Worm (Caenorhabditis elegans): ENCODE measurements around the gene sri-71.

The sri-71 gene

ce11 chrII:2622480-2622879 is 5.1 kb upstream of the sri-71 start, which contains the start of gene D2062.5:
D2062.5 (plus strand) TSS chrII:2622780.
- no peak for TF ChIP-seq fkh-2 (tag; optimal IDR thresholded peaks at IDR 0.05)
- no peak for TF ChIP-seq ama-1 (optimal IDR thresholded peaks at IDR 0.05)
- no peak for TF ChIP-seq nhr-77 (tag; optimal IDR thresholded peaks at IDR 0.05)
- no peak for TF ChIP-seq elt-2 (tag; optimal IDR thresholded peaks at IDR 0.05)
- no peak for TF ChIP-seq nhr-12 (tag; optimal IDR thresholded peaks at IDR 0.05)
- TF ChIP-seq egl-5 (tag; optimal IDR thresholded peaks at IDR 0.05): no peak
- TF ChIP-seq nhr-76 (tag; optimal IDR thresholded peaks at IDR 0.05): no peak

DNA sequence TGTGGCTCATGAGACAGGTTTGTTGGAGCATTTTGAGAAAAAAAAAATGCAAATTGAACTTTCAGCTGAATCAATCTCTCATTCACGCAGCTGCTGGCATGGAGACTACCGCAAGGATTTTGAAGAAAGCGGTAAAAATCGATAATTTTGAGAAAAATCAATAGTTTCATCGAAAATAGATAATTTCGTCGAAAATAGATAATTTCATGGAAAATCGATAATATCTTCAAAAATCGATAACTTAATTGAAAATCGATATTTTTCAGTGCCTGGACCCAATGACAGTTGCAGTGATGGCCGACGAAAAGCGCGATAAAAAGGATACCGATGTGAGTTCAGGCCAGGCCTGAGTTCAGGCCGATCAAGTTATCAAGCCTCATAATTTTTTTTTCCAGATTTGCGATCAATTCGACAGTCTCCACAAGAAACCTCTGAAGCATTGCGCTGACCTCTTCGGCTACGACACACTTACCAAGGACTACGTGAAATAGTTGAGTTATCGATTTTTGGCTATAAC is 4.6 kb upstream of the sri-71 start, which contains the start of gene D2062.4:
D2062.4 (plus strand) TSS at position 467 of the 517 bp plus-strand sequence.
- peak; percentile 54 for TF ChIP-seq ceh-28 (tag; optimal IDR thresholded peaks at IDR 0.05)

DNA sequence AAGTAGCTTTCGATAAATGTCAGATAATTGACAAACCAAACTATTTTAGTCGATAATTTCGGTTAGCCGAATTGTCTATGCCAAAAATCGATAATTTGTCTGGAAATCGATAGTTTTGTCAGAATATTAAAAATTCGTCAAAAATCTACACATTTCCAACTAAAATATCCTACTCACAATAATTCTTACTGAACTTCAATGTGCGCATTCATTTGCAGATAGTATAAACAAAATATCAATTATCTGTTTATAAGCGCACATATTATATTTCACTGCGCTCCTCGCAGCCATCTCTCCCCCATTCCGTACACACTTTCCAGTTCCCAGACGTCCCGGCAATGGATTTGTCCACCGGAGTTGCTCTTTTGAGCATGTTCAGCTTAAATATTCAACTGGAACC is 2.8 kb upstream of the sri-71 start, which contains the start of gene lgc-28:
lgc-28 (plus strand) TSS at position 301 of the 400 bp plus-strand sequence.
- TF ChIP-seq mdl-1 (tag; optimal IDR thresholded peaks at IDR 0.05) (no peak), nhr-28 (tag; optimal IDR thresholded peaks at IDR 0.05) (no peak), mml-1 (tag; optimal IDR thresholded peaks at IDR 0.05) (no peak), skn-1 (tag; optimal IDR thresholded peaks at IDR 0.05) (no peak), zag-1 (tag; optimal IDR thresholded peaks at IDR 0.05) (no peak), nhr-25 (tag; optimal IDR thresholded peaks at IDR 0.05) (no peak), egl-27 (tag; optimal IDR thresholded peaks at IDR 0.05) (no peak), ZK546.5 (tag; optimal IDR thresholded peaks at IDR 0.05) (no peak), unc-62 (GFP tag; optimal IDR thresholded peaks at IDR 0.05) (no peak), nhr-11 (tag; optimal IDR thresholded peaks at IDR 0.05) (no peak), nhr-23 (tag; optimal IDR thresholded peaks at IDR 0.05) (no peak), jun-1 (tag; optimal IDR thresholded peaks at IDR 0.05) (no peak)

- no peak for TF ChIP-seq sea-2 (GFP tag; optimal IDR thresholded peaks at IDR 0.05)
- no peak for TF ChIP-seq R02D3.7 (tag; optimal IDR thresholded peaks at IDR 0.05)
- no peak for TF ChIP-seq fkh-10 (GFP tag; optimal IDR thresholded peaks at IDR 0.05)
- no peak for TF ChIP-seq unc-39 (tag; optimal IDR thresholded peaks at IDR 0.05)
- no peak for TF ChIP-seq nfya-1 (tag; optimal IDR thresholded peaks at IDR 0.05; ENCODE audit: insufficient read depth)
- no peak for TF ChIP-seq ztf-4 (tag; optimal IDR thresholded peaks at IDR 0.05)
- no peak for TF ChIP-seq nhr-12 (tag; optimal IDR thresholded peaks at IDR 0.05)
- no peak for TF ChIP-seq nhr-67 (tag; optimal IDR thresholded peaks at IDR 0.05)
- no peak for TF ChIP-seq zag-1 (tag; optimal IDR thresholded peaks at IDR 0.05)
- TF ChIP-seq nhr-28 (tag; optimal IDR thresholded peaks at IDR 0.05): no peak
- TF ChIP-seq egl-5 (tag; optimal IDR thresholded peaks at IDR 0.05): no peak
- no peak for TF ChIP-seq pqm-1 (tag; optimal IDR thresholded peaks at IDR 0.05)
- TF ChIP-seq ZK546.5 (tag; optimal IDR thresholded peaks at IDR 0.05): no peak
These were observed 852 bp downstream of the sri-71 start for ce11 chrII:2628401-2628800.

ce11 chrII:2629270-2629669 is 1.7 kb downstream of the sri-71 start, which contains the start of gene sri-37:
sri-37 (plus strand) TSS chrII:2629570.
- TF ChIP-seq lin-15B (tag; optimal IDR thresholded peaks at IDR 0.05): no peak
- TF ChIP-seq lsy-12 (tag; optimal IDR thresholded peaks at IDR 0.05): no peak
- TF ChIP-seq ztf-11 (tag; optimal IDR thresholded peaks at IDR 0.05): no peak
- no peak for TF ChIP-seq eor-1 (tag; optimal IDR thresholded peaks at IDR 0.05)
- TF ChIP-seq nhr-237 (tag; optimal IDR thresholded peaks at IDR 0.05): no peak
- TF ChIP-seq unc-62 (GFP tag; optimal IDR thresholded peaks at IDR 0.05): no peak
- no peak for TF ChIP-seq ceh-9 (tag; optimal IDR thresholded peaks at IDR 0.05)
- TF ChIP-seq ceh-16 (tag; optimal IDR thresholded peaks at IDR 0.05): no peak
- no peak for TF ChIP-seq tbx-2 (tag; optimal IDR thresholded peaks at IDR 0.05)
- no peak for TF ChIP-seq nhr-77 (tag; optimal IDR thresholded peaks at IDR 0.05)
- no peak for TF ChIP-seq mml-1 (tag; optimal IDR thresholded peaks at IDR 0.05)
- TF ChIP-seq nhr-43 (tag; optimal IDR thresholded peaks at IDR 0.05; ENCODE audit: poor library complexity, severe bottlenecking): no peak
- TF ChIP-seq elt-2 (tag; optimal IDR thresholded peaks at IDR 0.05): no peak
- no peak for TF ChIP-seq ztf-4 (tag; optimal IDR thresholded peaks at IDR 0.05)
- TF ChIP-seq nhr-25 (tag; optimal IDR thresholded peaks at IDR 0.05): no peak
- TF ChIP-seq ama-1 (optimal IDR thresholded peaks at IDR 0.05): no peak
- TF ChIP-seq fos-1 (tag; optimal IDR thresholded peaks at IDR 0.05): no peak
- no peak for TF ChIP-seq hmg-11 (tag; optimal IDR thresholded peaks at IDR 0.05)
- TF ChIP-seq nfya-1 (tag; optimal IDR thresholded peaks at IDR 0.05; ENCODE audit: insufficient read depth): no peak
- no peak for TF ChIP-seq pha-4 (tag; optimal IDR thresholded peaks at IDR 0.05)

All from whole organism, L3 larva.